Worm (Caenorhabditis elegans) whole organism, young adult: Measurements from ENCODE around the gene E04F6.10.

Source experiments
- F49E8.2 ChIP-seq: sonication (generic microtip); optimal IDR thresholded peaks from 3 replicates; lab custom pipeline; 2017; ENCODE audit warnings: missing genetic modification characterization, mild to moderate bottlenecking, missing compliant biosample characterization, antibody characterized with exemption, moderate library complexity; ENCODE audit not compliant: insufficient read depth
- T07F8.4 ChIP-seq: sonication (generic microtip); optimal IDR thresholded peaks from 2 replicates; lab custom pipeline; 2016; ENCODE audit warnings: mild to moderate bottlenecking, missing genetic modification characterization, moderate library complexity, missing compliant biosample characterization
- T26A5.8 ChIP-seq: sonication (generic microtip); optimal IDR thresholded peaks from 2 replicates; lab custom pipeline; 2016; ENCODE audit warnings: missing genetic modification characterization, missing compliant biosample characterization
- ZK185.1 ChIP-seq: sonication (generic microtip); optimal IDR thresholded peaks from 2 replicates; lab custom pipeline; 2016; ENCODE audit warnings: mild to moderate bottlenecking, missing genetic modification characterization, missing compliant biosample characterization; ENCODE audit not compliant: poor library complexity, severe bottlenecking
- ceh-40 ChIP-seq: fragments of 200-800 bp; sonication (Bioruptor generic); IDR thresholded peaks from 2 replicates; pipeline ENCODE4 v1.3.6; 2022; ENCODE audit warnings: missing genetic modification characterization, missing compliant biosample characterization
- chd-7 ChIP-seq: sonication (generic microtip); optimal IDR thresholded peaks from 2 replicates; lab custom pipeline; 2016; ENCODE audit warnings: mild to moderate bottlenecking, missing genetic modification characterization, moderate library complexity, missing compliant biosample characterization
- hmg-1.2 ChIP-seq: fragments of 200-800 bp; sonication (Bioruptor generic); IDR thresholded peaks from 2 replicates; pipeline ENCODE4 v1.3.6; 2022; ENCODE audit warnings: missing genetic modification reagents, missing genetic modification characterization, missing compliant biosample characterization
- nhr-179 ChIP-seq: sonication (generic microtip); optimal IDR thresholded peaks from 2 replicates; lab custom pipeline; 2016; ENCODE audit warnings: mild to moderate bottlenecking, missing genetic modification characterization, missing compliant biosample characterization
- pha-4 ChIP-seq: fragments of 150-350 bp; sonication (generic microtip); optimal IDR thresholded peaks from 2 replicates; lab custom pipeline; 2014; ENCODE audit warnings: missing biosample characterization, missing genetic modification reagents, missing genetic modification characterization
- sea-2 ChIP-seq: fragments of 200-800 bp; sonication (Bioruptor generic); IDR thresholded peaks from 2 replicates; pipeline ENCODE4 v1.3.6; 2022; ENCODE audit warnings: missing genetic modification characterization, missing compliant biosample characterization
- ztf-28 ChIP-seq: fragments of 200-800 bp; sonication (Bioruptor generic); IDR thresholded peaks from 2 replicates; pipeline ENCODE4 v1.3.6; 2022; ENCODE audit warnings: missing genetic modification reagents, missing genetic modification characterization, missing compliant biosample characterization

- no peak for TF ChIP-seq hmg-1.2
- TF ChIP-seq pha-4 (tag; lab: Kevin White, UChicago), result no peak
- TF ChIP-seq T07F8.4 (tag; lab: Kevin White, UChicago), result no peak
- TF ChIP-seq sea-2 (GFP tag; lab: Robert Waterston, UW), result no peak
- no peak for TF ChIP-seq T26A5.8 (tag; lab: Kevin White, UChicago)
- TF ChIP-seq nhr-179, result no peak
- TF ChIP-seq ZK185.1 (tag; lab: Kevin White, UChicago), result no peak
- TF ChIP-seq ceh-40 (GFP tag; lab: Robert Waterston, UW), result no peak
- TF ChIP-seq ztf-28 (GFP tag; lab: Robert Waterston, UW), result no peak
- TF ChIP-seq F49E8.2 (tag; lab: Kevin White, UChicago), result no peak
- no peak for TF ChIP-seq chd-7 (tag; lab: Kevin White, UChicago)
Observed at ce11 chrII:7208184-7208583, 8.8 kb downstream of the E04F6.10 start, which contains the start of gene dhs-7.
